Fruit fly (Drosophila melanogaster) whole organism, embryonic: ENCODE results near the gene Sc2.

Experiments used
- ATbp ChIP-seq: fragments of 200-800 bp; sonication (Bioruptor generic); optimal IDR thresholded peaks from 2 replicates; lab custom pipeline; 2017; ENCODE audit warnings: missing biosample characterization, mild to moderate bottlenecking, missing genetic modification characterization, missing genetic modification reagents
- Aef1 ChIP-seq: fragments of 200-800 bp; sonication (Bioruptor generic); IDR thresholded peaks from 3 replicates; pipeline ENCODE4 v1.3.6; 2022; ENCODE audit warnings: missing biosample characterization, missing genetic modification characterization
- Blimp-1 ChIP-seq: fragments of 200-800 bp; sonication (Bioruptor generic); optimal IDR thresholded peaks from 3 replicates; lab custom pipeline; 2018; ENCODE audit warnings: missing biosample characterization, missing genetic modification characterization, mild to moderate bottlenecking, moderate library complexity, missing genetic modification reagents
- BtbVII ChIP-seq: fragments of 200-800 bp; sonication (Bioruptor generic); optimal IDR thresholded peaks from 3 replicates; lab custom pipeline; 2017; ENCODE audit warnings: missing biosample characterization, mild to moderate bottlenecking, missing genetic modification characterization
- CG10147 ChIP-seq: fragments of 200-800 bp; sonication (Bioruptor generic); optimal IDR thresholded peaks from 2 replicates; lab custom pipeline; 2019; ENCODE audit warnings: missing biosample characterization, mild to moderate bottlenecking, missing genetic modification characterization, moderate library complexity
- CG1024 ChIP-seq: fragments of 200-800 bp; sonication (Bioruptor generic); IDR thresholded peaks from 2 replicates; pipeline ENCODE4 v1.3.6; 2022; ENCODE audit warnings: missing biosample characterization, missing genetic modification characterization
- CG11560 ChIP-seq: fragments of 200-800 bp; sonication (Bioruptor generic); IDR thresholded peaks from 3 replicates; pipeline ENCODE4 v1.3.6; 2022; ENCODE audit warnings: missing biosample characterization, missing genetic modification characterization
- CG12299 ChIP-seq: fragments of 200-800 bp; sonication (Bioruptor generic); optimal IDR thresholded peaks from 2 replicates; lab custom pipeline; 2018; ENCODE audit warnings: missing biosample characterization, mild to moderate bottlenecking, missing genetic modification characterization
- CG12744 ChIP-seq: fragments of 200-800 bp; sonication (Bioruptor generic); optimal IDR thresholded peaks from 2 replicates; lab custom pipeline; 2016; ENCODE audit warnings: missing biosample characterization, missing genetic modification characterization
- CG12769 ChIP-seq: fragments of 200-800 bp; sonication (Bioruptor generic); optimal IDR thresholded peaks from 2 replicates; lab custom pipeline; 2019; ENCODE audit warnings: missing biosample characterization, mild to moderate bottlenecking, missing genetic modification characterization, moderate library complexity
- CG13775 ChIP-seq: fragments of 200-800 bp; sonication (Bioruptor generic); optimal IDR thresholded peaks from 3 replicates; lab custom pipeline; 2017; ENCODE audit warnings: missing biosample characterization, mild to moderate bottlenecking, missing genetic modification characterization
- CG15479 ChIP-seq: fragments of 200-800 bp; sonication (Bioruptor generic); optimal IDR thresholded peaks from 3 replicates; lab custom pipeline; 2019; ENCODE audit warnings: missing biosample characterization, mild to moderate bottlenecking, missing genetic modification characterization, moderate library complexity
- CG15514 ChIP-seq: fragments of 200-800 bp; sonication (Bioruptor generic); optimal IDR thresholded peaks from 3 replicates; lab custom pipeline; 2017; ENCODE audit warnings: missing biosample characterization, missing genetic modification characterization, mild to moderate bottlenecking, moderate library complexity, missing genetic modification reagents
- CG1602 ChIP-seq: fragments of 200-800 bp; sonication (Bioruptor generic); optimal IDR thresholded peaks from 3 replicates; lab custom pipeline; 2016; ENCODE audit warnings: missing biosample characterization, missing genetic modification characterization
- CG16813 ChIP-seq: fragments of 200-800 bp; sonication (Bioruptor generic); IDR thresholded peaks from 3 replicates; pipeline ENCODE4 v1.3.6; 2022; ENCODE audit warnings: missing biosample characterization, missing genetic modification characterization; ENCODE audit not compliant: partially characterized antibody
- CG16863 ChIP-seq: fragments of 200-800 bp; sonication (Bioruptor generic); optimal IDR thresholded peaks from 3 replicates; lab custom pipeline; 2016; ENCODE audit warnings: missing biosample characterization, missing genetic modification characterization
- CG17802 ChIP-seq: fragments of 200-800 bp; sonication (Bioruptor generic); optimal IDR thresholded peaks from 2 replicates; lab custom pipeline; 2018; ENCODE audit warnings: missing biosample characterization, mild to moderate bottlenecking, missing genetic modification characterization, moderate library complexity
- CG2202 ChIP-seq: fragments of 200-800 bp; sonication (Bioruptor generic); optimal IDR thresholded peaks from 2 replicates; lab custom pipeline; 2018; ENCODE audit warnings: missing biosample characterization, mild to moderate bottlenecking, missing genetic modification characterization
- CG2889 ChIP-seq: fragments of 200-800 bp; sonication (Bioruptor generic); IDR thresholded peaks from 3 replicates; pipeline ENCODE4 v1.3.6; 2022; ENCODE audit warnings: missing biosample characterization, missing genetic modification characterization
- CG34376 ChIP-seq: fragments of 200-800 bp; sonication (Bioruptor generic); optimal IDR thresholded peaks from 2 replicates; lab custom pipeline; 2018; ENCODE audit warnings: missing biosample characterization, mild to moderate bottlenecking, missing genetic modification characterization
- CG3838 ChIP-seq: fragments of 200-800 bp; sonication (Bioruptor generic); optimal IDR thresholded peaks from 3 replicates; lab custom pipeline; 2016; ENCODE audit warnings: missing biosample characterization, missing genetic modification characterization
- CG4730 ChIP-seq: fragments of 200-800 bp; sonication (Bioruptor generic); IDR thresholded peaks from 2 replicates; pipeline ENCODE4 v1.3.6; 2022; ENCODE audit warnings: missing biosample characterization, missing genetic modification characterization
- CG8089 ChIP-seq: fragments of 200-800 bp; sonication (Bioruptor generic); optimal IDR thresholded peaks from 3 replicates; lab custom pipeline; 2016; ENCODE audit warnings: missing biosample characterization, missing genetic modification characterization
- CG9797 ChIP-seq: fragments of 200-800 bp; sonication (Bioruptor generic); optimal IDR thresholded peaks from 3 replicates; lab custom pipeline; 2018; ENCODE audit warnings: missing biosample characterization, mild to moderate bottlenecking, missing genetic modification characterization
- Chrac-16 ChIP-seq: fragments of 200-800 bp; sonication (Bioruptor generic); optimal IDR thresholded peaks from 3 replicates; lab custom pipeline; 2016; ENCODE audit warnings: missing biosample characterization, missing genetic modification characterization
- CoRest ChIP-seq: fragments of 200-800 bp; sonication (Bioruptor generic); optimal IDR thresholded peaks from 3 replicates; lab custom pipeline; 2018; ENCODE audit warnings: missing biosample characterization, mild to moderate bottlenecking, missing genetic modification characterization, moderate library complexity
- Dbx ChIP-seq: fragments of 200-800 bp; sonication (Bioruptor generic); IDR thresholded peaks from 3 replicates; pipeline ENCODE4 v1.3.6; 2022; ENCODE audit warnings: missing biosample characterization, missing genetic modification characterization
- Dip2 ChIP-seq: fragments of 200-800 bp; sonication (Bioruptor generic); IDR thresholded peaks from 2 replicates; pipeline ENCODE4 v1.3.6; 2022; ENCODE audit warnings: missing biosample characterization, missing genetic modification characterization
- Dref ChIP-seq: fragments of 200-800 bp; sonication (Bioruptor generic); IDR thresholded peaks from 2 replicates; pipeline ENCODE4 v1.3.6; 2022; ENCODE audit warnings: missing biosample characterization, missing genetic modification characterization
- Mrtf ChIP-seq: fragments of 200-800 bp; sonication (Bioruptor generic); IDR thresholded peaks from 3 replicates; pipeline ENCODE4 v1.3.6; 2022; ENCODE audit warnings: missing biosample characterization, missing genetic modification characterization
- Poxn ChIP-seq: fragments of 200-800 bp; sonication (Bioruptor generic); IDR thresholded peaks from 2 replicates; pipeline ENCODE4 v1.3.6; 2022; ENCODE audit warnings: missing biosample characterization, missing genetic modification characterization
- Sin3A ChIP-seq: fragments of >200 bp; optimal IDR thresholded peaks from 2 replicates; lab custom pipeline; 2018
- Sry-δ ChIP-seq: fragments of 200-800 bp; sonication (Bioruptor generic); optimal IDR thresholded peaks from 2 replicates; lab custom pipeline; 2016; ENCODE audit warnings: missing biosample characterization, missing genetic modification characterization
- Stat92E ChIP-seq, 3 experiments: fragments of >200 bp in 2 of 3; fragments of 200-800 bp in 1 of 3; sonication (Bioruptor generic) in 1 of 3; optimal IDR thresholded peaks; 2 replicates each; lab custom pipeline; 2017 to 2019; ENCODE audit warnings: missing biosample characterization in 3 of 3, missing genetic modification characterization in 3 of 3, mild to moderate bottlenecking in 1 of 3, moderate library complexity in 1 of 3
- ase ChIP-seq: fragments of 200-800 bp; sonication (Bioruptor generic); IDR thresholded peaks from 3 replicates; pipeline ENCODE4 v1.3.6; 2022; ENCODE audit warnings: missing biosample characterization, missing genetic modification characterization
- bowl ChIP-seq: fragments of 200-800 bp; sonication (Bioruptor generic); IDR thresholded peaks from 2 replicates; pipeline ENCODE4 v1.3.6; 2022; ENCODE audit warnings: missing biosample characterization, missing genetic modification characterization
- chinmo ChIP-seq: fragments of 200-800 bp; sonication (Bioruptor generic); IDR thresholded peaks from 4 replicates; pipeline ENCODE4 v1.3.6; 2022; ENCODE audit warnings: missing biosample characterization, missing genetic modification characterization; ENCODE audit not compliant: partially characterized antibody
- crc ChIP-seq: fragments of 200-800 bp; sonication (Bioruptor generic); optimal IDR thresholded peaks from 2 replicates; lab custom pipeline; 2016; ENCODE audit warnings: missing biosample characterization, missing genetic modification characterization
- dpn ChIP-seq, 2 experiments: fragments of 200-800 bp; sonication (Bioruptor generic); optimal IDR thresholded peaks; 3 replicates each; lab custom pipeline; 2016; ENCODE audit warnings: missing biosample characterization in 2 of 2, missing genetic modification characterization in 2 of 2
- gt ChIP-seq: fragments of 200-800 bp; sonication (Bioruptor generic); IDR thresholded peaks from 2 replicates; pipeline ENCODE4 v1.3.6; 2022; ENCODE audit warnings: missing biosample characterization, missing genetic modification characterization
- ham ChIP-seq: fragments of 200-800 bp; sonication (Bioruptor generic); IDR thresholded peaks from 2 replicates; pipeline ENCODE4 v1.3.6; 2022; ENCODE audit warnings: missing biosample characterization, missing genetic modification characterization
- jing ChIP-seq: fragments of 200-800 bp; sonication (Bioruptor generic); optimal IDR thresholded peaks from 2 replicates; lab custom pipeline; 2018; ENCODE audit warnings: missing biosample characterization, mild to moderate bottlenecking, missing genetic modification characterization
- repo ChIP-seq: fragments of 200-800 bp; sonication (Bioruptor generic); optimal IDR thresholded peaks from 2 replicates; lab custom pipeline; 2016; ENCODE audit warnings: missing biosample characterization, missing genetic modification characterization
- sc ChIP-seq, 3 experiments: fragments of >200 bp in 2 of 3; fragments of 200-800 bp in 1 of 3; sonication (Bioruptor generic) in 1 of 3; optimal IDR thresholded peaks; 2 replicates in 2 of 3; 3 replicates in 1 of 3; lab custom pipeline; 2017; ENCODE audit warnings: mild to moderate bottlenecking in 1 of 3, missing biosample characterization in 1 of 3, missing genetic modification characterization in 1 of 3, missing genetic modification reagents in 1 of 3
- sd ChIP-seq: fragments of 200-800 bp; sonication (Bioruptor generic); optimal IDR thresholded peaks from 3 replicates; lab custom pipeline; 2018; ENCODE audit warnings: missing biosample characterization, mild to moderate bottlenecking, missing genetic modification characterization, moderate library complexity
- sim ChIP-seq: fragments of 200-800 bp; sonication (Bioruptor generic); IDR thresholded peaks from 2 replicates; pipeline ENCODE4 v1.3.6; 2022; ENCODE audit warnings: missing biosample characterization, missing genetic modification characterization
- ssp ChIP-seq: fragments of 200-800 bp; sonication (Bioruptor generic); IDR thresholded peaks from 2 replicates; pipeline ENCODE4 v1.3.6; 2022; ENCODE audit warnings: missing biosample characterization, missing genetic modification characterization
- stwl ChIP-seq: fragments of 200-800 bp; sonication (Bioruptor generic); optimal IDR thresholded peaks from 3 replicates; lab custom pipeline; 2018; ENCODE audit warnings: missing biosample characterization, mild to moderate bottlenecking, missing genetic modification characterization, moderate library complexity
- sug ChIP-seq: fragments of 200-800 bp; optimal IDR thresholded peaks from 2 replicates; lab custom pipeline; 2019; ENCODE audit warnings: missing biosample characterization, mild to moderate bottlenecking, missing genetic modification characterization, moderate library complexity
- usp ChIP-seq: fragments of >200 bp; optimal IDR thresholded peaks from 2 replicates; lab custom pipeline; 2017; ENCODE audit warnings: missing biosample characterization, missing genetic modification characterization
- vvl ChIP-seq: fragments of 200-800 bp; sonication (Bioruptor generic); IDR thresholded peaks from 2 replicates; pipeline ENCODE4 v1.3.6; 2022; ENCODE audit warnings: missing biosample characterization, missing genetic modification characterization

Sc2 gene

dm6 chr3L:3952468-3952867, 49.2 kb downstream of the Sc2 start, which contains the start of gene CG14984 (continued):
- no peak for TF ChIP-seq CG16813 (GFP tag; lab: Robert Waterston, UW)
- peak; percentile 75 for TF ChIP-seq CG10147 (GFP tag; lab: Kevin White, UChicago)
- no peak for TF ChIP-seq CG9797
- TF ChIP-seq CG2889 (GFP tag; lab: Robert Waterston, UW), result peak; percentile 28; the same call in 1 of the 3 replicates
- TF ChIP-seq crc (GFP tag; lab: Kevin White, UChicago), result no peak
- no peak for TF ChIP-seq stwl (tag; lab: Kevin White, UChicago)
- no peak for TF ChIP-seq sd (tag; lab: Kevin White, UChicago)
- TF ChIP-seq CG34376 (GFP tag; lab: Kevin White, UChicago), result peak; percentile 5
- peak; percentile 32 to 42 for TF ChIP-seq dpn (GFP tag; optimal IDR thresholded peaks at IDR 0.05; lab: Kevin White, UChicago)
- no peak for TF ChIP-seq jing (GFP tag; lab: Kevin White, UChicago)
- TF ChIP-seq CG3838, result no peak
- peak; percentile 50 for TF ChIP-seq CG15514 (GFP tag; lab: Kevin White, UChicago)
- no peak for TF ChIP-seq Poxn (GFP tag; lab: Robert Waterston, UW)
- TF ChIP-seq CG12299, result no peak
- peak; percentile 1 for TF ChIP-seq repo (GFP tag; lab: Kevin White, UChicago)
- TF ChIP-seq CG13775 (GFP tag; lab: Kevin White, UChicago), result no peak
- no peak for TF ChIP-seq usp (GFP tag; lab: Kevin White, UChicago)
- peak; percentile 65 for TF ChIP-seq Aef1 (GFP tag; lab: Robert Waterston, UW)
- TF ChIP-seq ATbp, result no peak
- TF ChIP-seq sug (tag; lab: Kevin White, UChicago), result no peak
- TF ChIP-seq Dbx, result peak; percentile 79
- no peak; the same call in 1 of the 2 replicates for TF ChIP-seq vvl (GFP tag; lab: Robert Waterston, UW)
- no peak for TF ChIP-seq CG15479
- no peak for TF ChIP-seq CG17802 (tag; lab: Kevin White, UChicago)
- no peak for TF ChIP-seq CG2202
- TF ChIP-seq CoRest, result peak; percentile 20
- no peak for TF ChIP-seq CG1602 (GFP tag; lab: Kevin White, UChicago)
- no peak; the same call in 2 of the 3 replicates for TF ChIP-seq ase (GFP tag; lab: Robert Waterston, UW)
- TF ChIP-seq Mrtf, result no peak
- no peak for TF ChIP-seq bowl
- TF ChIP-seq ssp (GFP tag; lab: Robert Waterston, UW), result no peak
- TF ChIP-seq CG8089 (GFP tag; lab: Kevin White, UChicago), result no peak
- TF ChIP-seq CG16863, result no peak
- TF ChIP-seq Sry-δ (GFP tag; lab: Kevin White, UChicago), result peak; percentile 18
- no peak for TF ChIP-seq CG1024 (GFP tag; lab: Robert Waterston, UW)
- peak; percentile 50; the same call in 1 of the 3 replicates for TF ChIP-seq CG11560 (tag; lab: Robert Waterston, UW)
- no peak for TF ChIP-seq ham (GFP tag; lab: Robert Waterston, UW)
- no peak for TF ChIP-seq sc (optimal IDR thresholded peaks at IDR 0.05; lab: Kevin White, UChicago)
- no peak for TF ChIP-seq sc (GFP tag; optimal IDR thresholded peaks at IDR 0.05; lab: Kevin White, UChicago)
- no peak for TF ChIP-seq CG12744
- TF ChIP-seq CG4730 (GFP tag; lab: Robert Waterston, UW), result no peak
- TF ChIP-seq CG12769 (tag; lab: Kevin White, UChicago), result no peak
- TF ChIP-seq gt (GFP tag; lab: Robert Waterston, UW), result no peak
- no peak for TF ChIP-seq sim
- no peak for TF ChIP-seq Chrac-16
- TF ChIP-seq Sin3A (lab: Kevin White, UChicago), result no peak
- no peak for TF ChIP-seq Dip2
- peak; percentile 21 for TF ChIP-seq Blimp-1 (GFP tag; lab: Kevin White, UChicago)
- TF ChIP-seq BtbVII (GFP tag; lab: Kevin White, UChicago), result peak; percentile 36
- TF ChIP-seq chinmo (GFP tag; lab: Robert Waterston, UW), result no peak
- no peak for TF ChIP-seq Stat92E (GFP tag; optimal IDR thresholded peaks at IDR 0.05; lab: Kevin White, UChicago)
- TF ChIP-seq Dref, result no peak
